Worm (Caenorhabditis elegans) whole organism, L4/young adult: ENCODE results near the gene F45F2.11.

Experiments used
- W03F9.2 ChIP-seq: fragments of 150-350 bp; optimal IDR thresholded peaks from 2 replicates; lab custom pipeline; 2014; ENCODE audit warnings: missing biosample characterization, missing genetic modification characterization
- dao-5 ChIP-seq: sonication (generic microtip); optimal IDR thresholded peaks from 2 replicates; lab custom pipeline; 2016; ENCODE audit warnings: missing genotype, missing genetic modification characterization, moderate library complexity, missing compliant biosample characterization
- him-1 ChIP-seq: sonication (generic microtip); optimal IDR thresholded peaks from 2 replicates; lab custom pipeline; 2016; ENCODE audit warnings: missing genotype, missing genetic modification reagents, missing genetic modification characterization, missing compliant biosample characterization

F45F2.11 gene

ce11 chrV:8494260-8494939, 26.3 kb downstream of the F45F2.11 start, which contains the start of gene pxn-1:
Gene pxn-1 (plus strand): TSS chrV:8494889.
- TF ChIP-seq W03F9.2 (no peak), dao-5 (no peak), him-1 (tag; lab: Kevin White, UChicago) (no peak)

ce11 chrV:8481274-8481673, 39.4 kb downstream of the F45F2.11 start:
- TF ChIP-seq dao-5 (no peak), W03F9.2 (no peak), him-1 (tag; lab: Kevin White, UChicago) (no peak)

ce11 chrV:8470906-8471305, 49.8 kb downstream of the F45F2.11 start, which contains the start of gene gplb-1:
Gene gplb-1 (minus strand): TSS chrV:8471242.
- TF ChIP-seq him-1 (tag; lab: Kevin White, UChicago) (no peak), W03F9.2 (no peak), dao-5 (no peak)
